Worm (Caenorhabditis elegans) whole organism, L4 larva: ENCODE measurements around the gene hlh-10.

Experiments used
- T20F7.1 ChIP-seq: fragments of 200-800 bp; sonication (Bioruptor generic); optimal IDR thresholded peaks from 2 replicates; lab custom pipeline; 2018; ENCODE audit warnings: mild to moderate bottlenecking, missing genetic modification characterization, missing compliant biosample characterization
- aha-1 ChIP-seq: fragments of 150-350 bp; peaks from one replicate; lab custom pipeline; 2014; ENCODE audit warnings: missing biosample characterization, missing genetic modification characterization
- cey-2 ChIP-seq: sonication (generic microtip); optimal IDR thresholded peaks from 3 replicates; lab custom pipeline; 2017; ENCODE audit warnings: missing genetic modification characterization, mild to moderate bottlenecking, missing compliant biosample characterization, antibody characterized with exemption, borderline replicate concordance; ENCODE audit not compliant: insufficient read depth
- daf-16 ChIP-seq, 3 experiments: sonication (generic microtip); optimal IDR thresholded peaks; 2 replicates each; lab custom pipeline; 2016 to 2017; ENCODE audit warnings: missing genetic modification characterization in 3 of 3, missing genetic modification reagents in 3 of 3, mild to moderate bottlenecking in 2 of 3, missing compliant biosample characterization in 2 of 3, missing biosample characterization in 1 of 3, moderate library complexity in 1 of 3
- dmd-6 ChIP-seq: fragments of 200-800 bp; sonication (Bioruptor generic); IDR thresholded peaks from 2 replicates; pipeline ENCODE4 v1.3.6; 2022; ENCODE audit warnings: missing genetic modification reagents, missing genetic modification characterization, missing compliant biosample characterization
- dmd-9 ChIP-seq: fragments of 200-800 bp; sonication (Bioruptor generic); IDR thresholded peaks from 2 replicates; pipeline ENCODE4 v1.3.6; 2022; ENCODE audit warnings: missing genetic modification reagents, missing genetic modification characterization, missing compliant biosample characterization
- dve-1 ChIP-seq: sonication (generic microtip); optimal IDR thresholded peaks from 2 replicates; lab custom pipeline; 2017; ENCODE audit warnings: antibody characterized with exemption, mild to moderate bottlenecking, missing genetic modification characterization, missing compliant biosample characterization; ENCODE audit not compliant: insufficient read depth
- fkh-10 ChIP-seq: fragments of 150-350 bp; optimal IDR thresholded peaks from 2 replicates; lab custom pipeline; 2014; ENCODE audit warnings: missing biosample characterization, missing genetic modification reagents, missing genetic modification characterization
- hif-1 ChIP-seq, 2 experiments: sonication (generic microtip); optimal IDR thresholded peaks; 2 replicates each; lab custom pipeline; 2016 to 2017; ENCODE audit warnings: missing compliant biosample characterization in 2 of 2, missing genetic modification characterization in 2 of 2, missing genetic modification reagents in 2 of 2, missing genotype in 2 of 2, mild to moderate bottlenecking in 1 of 2
- hlh-11 ChIP-seq: fragments of 200-800 bp; sonication (Bioruptor generic); optimal IDR thresholded peaks from 2 replicates; lab custom pipeline; 2018; ENCODE audit warnings: mild to moderate bottlenecking, missing genetic modification characterization, missing compliant biosample characterization
- hmg-1.1 ChIP-seq: fragments of 200-800 bp; sonication (Bioruptor generic); IDR thresholded peaks from 2 replicates; pipeline ENCODE4 v1.3.6; 2022; ENCODE audit warnings: missing genetic modification reagents, missing genetic modification characterization, missing compliant biosample characterization
- lim-7 ChIP-seq: fragments of 200-800 bp; sonication (Bioruptor generic); IDR thresholded peaks from 2 replicates; pipeline ENCODE4 v1.3.6; 2022; ENCODE audit warnings: missing genetic modification characterization, missing compliant biosample characterization
- lin-39 ChIP-seq: fragments of 150-350 bp; optimal IDR thresholded peaks from 2 replicates; lab custom pipeline; 2014; ENCODE audit warnings: missing biosample characterization, missing genetic modification reagents, missing genetic modification characterization
- mdl-1 ChIP-seq, 2 experiments: fragments of 150-350 bp in 1 of 2; sonication (generic microtip) in 1 of 2; optimal IDR thresholded peaks; 2 replicates each; lab custom pipeline; 2014 to 2017; ENCODE audit warnings: missing biosample characterization in 2 of 2, missing genetic modification characterization in 2 of 2
- mep-1 ChIP-seq: fragments of 150-350 bp; sonication (generic microtip); optimal IDR thresholded peaks from 3 replicates; lab custom pipeline; 2014; ENCODE audit warnings: missing biosample characterization, missing genetic modification characterization
- mxl-2 ChIP-seq: fragments of 200-800 bp; sonication (Bioruptor generic); conservative IDR thresholded peaks from 2 replicates; pipeline ENCODE4 v1.3.6; 2022; ENCODE audit warnings: missing genetic modification reagents, missing genetic modification characterization, missing compliant biosample characterization
- nhr-10 ChIP-seq: fragments of 150-350 bp; optimal IDR thresholded peaks from 2 replicates; lab custom pipeline; 2014; ENCODE audit warnings: missing biosample characterization, missing genetic modification characterization
- nhr-102 ChIP-seq: sonication (generic microtip); optimal IDR thresholded peaks from 2 replicates; lab custom pipeline; 2016; ENCODE audit warnings: mild to moderate bottlenecking, missing genetic modification characterization, moderate library complexity, missing compliant biosample characterization
- nhr-28 ChIP-seq: fragments of 150-350 bp; optimal IDR thresholded peaks from 2 replicates; lab custom pipeline; 2014; ENCODE audit warnings: missing biosample characterization, missing genetic modification characterization
- nhr-41 ChIP-seq: fragments of 200-800 bp; sonication (Bioruptor generic); IDR thresholded peaks from 2 replicates; pipeline ENCODE4 v1.3.6; 2022; ENCODE audit warnings: missing genetic modification reagents, missing genetic modification characterization, missing compliant biosample characterization
- nhr-42 ChIP-seq: fragments of 200-800 bp; sonication (Bioruptor generic); IDR thresholded peaks from 2 replicates; pipeline ENCODE4 v1.3.6; 2022; ENCODE audit warnings: missing genetic modification characterization, missing compliant biosample characterization
- nhr-77 ChIP-seq: fragments of 150-350 bp; optimal IDR thresholded peaks from 2 replicates; lab custom pipeline; 2014; ENCODE audit warnings: missing biosample characterization, missing genetic modification characterization
- sdz-12 ChIP-seq: fragments of 200-800 bp; sonication (Bioruptor generic); optimal IDR thresholded peaks from 2 replicates; lab custom pipeline; 2018; ENCODE audit warnings: mild to moderate bottlenecking, missing genetic modification characterization, missing compliant biosample characterization
- spr-1 ChIP-seq: sonication (generic microtip); optimal IDR thresholded peaks from 2 replicates; lab custom pipeline; 2016; ENCODE audit warnings: mild to moderate bottlenecking, missing genetic modification characterization, missing compliant biosample characterization
- unc-62 ChIP-seq, 3 experiments: fragments of 150-350 bp in 1 of 3; sonication (generic microtip); optimal IDR thresholded peaks in 2 of 3; peaks in 1 of 3; 1 replicate in 1 of 3; 2 replicates in 2 of 3; lab custom pipeline; 2014 to 2017; ENCODE audit warnings: missing biosample characterization in 3 of 3, missing genetic modification characterization in 3 of 3, missing genetic modification reagents in 3 of 3, missing genotype in 1 of 3
- vab-7 ChIP-seq: fragments of 200-800 bp; sonication (Bioruptor generic); IDR thresholded peaks from 2 replicates; pipeline ENCODE4 v1.3.6; 2022; ENCODE audit warnings: missing genetic modification reagents, missing genetic modification characterization, missing compliant biosample characterization
- zag-1 ChIP-seq: fragments of 150-350 bp; optimal IDR thresholded peaks from 2 replicates; lab custom pipeline; 2014; ENCODE audit warnings: missing biosample characterization, missing genetic modification characterization

hlh-10 gene

DNA sequence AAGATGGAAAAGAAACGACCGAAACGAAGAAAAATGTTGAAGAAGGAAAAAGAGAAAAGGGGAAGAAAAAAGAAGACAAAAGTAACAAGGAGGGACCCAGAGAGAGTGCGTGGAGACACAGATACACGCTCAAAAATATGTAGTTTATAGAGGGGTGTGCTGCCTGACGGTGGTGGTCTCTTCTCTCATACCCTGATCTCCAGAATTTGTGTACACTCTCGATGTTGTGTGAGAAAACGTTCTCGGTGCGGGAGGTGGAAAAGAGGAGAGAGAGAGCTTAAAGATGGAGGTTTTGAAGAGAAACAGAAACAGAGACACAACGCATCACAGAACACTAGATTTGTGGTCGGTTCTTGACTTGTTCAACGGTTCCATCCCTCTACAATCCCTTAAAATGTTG lies 8.4 kb downstream of the hlh-10 start (continued):
- TF ChIP-seq cey-2 (tag; lab: Kevin White, UChicago) (no peak), dmd-6 (peak; percentile 54), nhr-102 (no peak), mep-1 (tag; lab: Kevin White, UChicago) (peak; percentile 74), nhr-10 (tag; lab: Kevin White, UChicago) (no peak), sdz-12 (GFP tag; lab: Kevin White, UChicago) (no peak)

DNA sequence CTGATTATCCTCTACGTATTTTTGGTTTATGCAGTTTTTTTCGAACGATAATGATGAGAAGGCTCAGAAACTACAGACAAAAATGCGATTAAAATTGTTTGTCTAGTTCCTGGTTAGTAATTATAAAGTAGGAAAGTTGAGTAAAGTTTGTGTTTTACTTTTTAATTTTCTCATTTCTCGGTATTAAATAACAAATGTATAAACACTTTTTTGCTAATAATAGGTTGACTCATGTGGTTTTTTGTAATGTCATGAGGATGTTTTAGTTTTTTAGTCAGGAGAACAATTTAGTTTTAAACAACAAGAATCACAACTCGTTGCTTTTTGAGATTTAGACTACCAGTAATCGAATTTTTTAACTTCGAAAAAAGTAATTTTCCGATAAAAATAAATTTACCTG lies 9.4 kb downstream of the hlh-10 start:
- TF ChIP-seq lim-7 (no peak), vab-7 (GFP tag; lab: Robert Waterston, UW) (no peak), sdz-12 (GFP tag; lab: Kevin White, UChicago) (no peak), spr-1 (no peak)

- no peak for TF ChIP-seq T20F7.1
- TF ChIP-seq nhr-42 (GFP tag; lab: Robert Waterston, UW), result no peak
- peak in 1 of 2 experiments; percentile 84 for TF ChIP-seq unc-62 (GFP tag; optimal IDR thresholded peaks at IDR 0.05 in 1 of 2; lab: Kevin White, UChicago)
- no peak for TF ChIP-seq unc-62 (tag; optimal IDR thresholded peaks at IDR 0.05; lab: Kevin White, UChicago)
Observed at ce11 chrV:9271835-9272234, 10.2 kb downstream of the hlh-10 start.

DNA sequence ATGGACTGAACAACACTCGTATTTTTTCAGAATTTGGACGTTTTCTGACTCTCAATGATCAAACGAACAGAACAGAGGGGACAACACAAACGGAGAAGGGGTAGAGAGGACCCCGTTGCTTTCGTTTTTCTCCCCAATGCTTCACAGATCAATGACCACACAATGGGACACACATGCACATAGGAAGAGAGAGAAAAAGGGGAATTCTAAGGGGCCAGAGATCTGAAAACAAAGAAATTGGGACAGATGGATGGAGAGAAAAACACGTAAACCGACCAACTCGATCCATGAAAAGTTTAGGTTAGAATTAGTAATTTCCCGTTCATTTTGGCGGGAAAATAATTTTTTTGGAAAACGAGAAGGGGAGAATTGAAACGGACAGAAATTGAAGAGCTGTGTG lies 11.6 kb downstream of the hlh-10 start:
- TF ChIP-seq daf-16 (GFP tag; optimal IDR thresholded peaks at IDR 0.05; lab: Kevin White, UChicago) (peak in 1 of 2 experiments; percentile 6), daf-16 (tag; optimal IDR thresholded peaks at IDR 0.05; lab: Kevin White, UChicago) (no peak), fkh-10 (GFP tag; lab: Kevin White, UChicago) (peak; percentile 29), hif-1 (tag; optimal IDR thresholded peaks at IDR 0.05; lab: Kevin White, UChicago) (peak in 1 of 2 experiments; percentile 9), lin-39 (tag; lab: Kevin White, UChicago) (no peak), nhr-41 (GFP tag; lab: Robert Waterston, UW) (no peak), mdl-1 (tag; optimal IDR thresholded peaks at IDR 0.05; lab: Kevin White, UChicago) (peak in 1 of 2 experiments; percentile 6), hmg-1.1 (GFP tag; lab: Robert Waterston, UW) (peak; percentile 41; the same call in 1 of the 2 replicates), hlh-11 (peak; percentile 32), unc-62 (GFP tag; optimal IDR thresholded peaks at IDR 0.05 in 1 of 2; lab: Kevin White, UChicago) (peak in 1 of 2 experiments; percentile 92), unc-62 (tag; optimal IDR thresholded peaks at IDR 0.05; lab: Kevin White, UChicago) (no peak)

- TF ChIP-seq aha-1 (tag; lab: Kevin White, UChicago), result peak; percentile 86
- no peak for TF ChIP-seq dve-1 (tag; lab: Kevin White, UChicago)
Observed at ce11 chrV:9268202-9268601, 13.8 kb downstream of the hlh-10 start.

ce11 chrV:9266399-9266798 lies 15.6 kb downstream of the hlh-10 start, which contains the start of gene slc-17.7:
Gene slc-17.7, minus strand, starts transcription at chrV:9266499.
- no peak for TF ChIP-seq dmd-9 (GFP tag; lab: Robert Waterston, UW)

- TF ChIP-seq nhr-77 (tag; lab: Kevin White, UChicago), result peak; percentile 7
- TF ChIP-seq dmd-6, result peak; percentile 47
- no peak for TF ChIP-seq mxl-2 (GFP tag; lab: Robert Waterston, UW)
- no peak for TF ChIP-seq zag-1
- peak; percentile 43 for TF ChIP-seq nhr-28 (tag; lab: Kevin White, UChicago)
- TF ChIP-seq dve-1 (tag; lab: Kevin White, UChicago), result peak; percentile 22
- TF ChIP-seq daf-16 (GFP tag; optimal IDR thresholded peaks at IDR 0.05; lab: Kevin White, UChicago), result no peak
- peak; percentile 52 for TF ChIP-seq daf-16 (tag; optimal IDR thresholded peaks at IDR 0.05; lab: Kevin White, UChicago)
Observed at ce11 chrV:9262708-9263107, 19.3 kb downstream of the hlh-10 start.
